Worm (Caenorhabditis elegans) whole organism, L4 larva: ENCODE results near the gene C28H8.5.

ENCODE experiments used
- F37D6.2 ChIP-seq: sonication (generic microtip); optimal IDR thresholded peaks from 2 replicates; lab custom pipeline; 2016; ENCODE audit warnings: mild to moderate bottlenecking, missing genetic modification characterization, missing compliant biosample characterization
- T20F7.1 ChIP-seq: fragments of 200-800 bp; sonication (Bioruptor generic); optimal IDR thresholded peaks from 2 replicates; lab custom pipeline; 2018; ENCODE audit warnings: mild to moderate bottlenecking, missing genetic modification characterization, missing compliant biosample characterization
- T26A8.4 ChIP-seq: fragments of 200-800 bp; sonication (Bioruptor generic); IDR thresholded peaks from 2 replicates; pipeline ENCODE4 v1.3.6; 2022; ENCODE audit warnings: missing genetic modification characterization, missing compliant biosample characterization
- Y105C5A.15 ChIP-seq: fragments of 200-800 bp; sonication (Bioruptor generic); IDR thresholded peaks from 2 replicates; pipeline ENCODE4 v1.3.6; 2022; ENCODE audit warnings: missing genetic modification characterization, missing compliant biosample characterization
- Y5F2A.4 ChIP-seq: fragments of 200-800 bp; sonication (Bioruptor generic); optimal IDR thresholded peaks from 2 replicates; lab custom pipeline; 2018; ENCODE audit warnings: mild to moderate bottlenecking, missing genetic modification characterization, missing compliant biosample characterization
- Y75B8A.6 ChIP-seq: fragments of 200-800 bp; sonication (Bioruptor generic); IDR thresholded peaks from 2 replicates; pipeline ENCODE4 v1.3.6; 2022; ENCODE audit warnings: missing genetic modification reagents, missing genetic modification characterization, missing compliant biosample characterization
- aha-1 ChIP-seq: fragments of 150-350 bp; peaks from one replicate; lab custom pipeline; 2014; ENCODE audit warnings: missing biosample characterization, missing genetic modification characterization
- aly-2 ChIP-seq: sonication (generic microtip); optimal IDR thresholded peaks from 2 replicates; lab custom pipeline; 2018; ENCODE audit warnings: missing biosample characterization, missing genetic modification characterization
- ama-1 ChIP-seq: fragments of 150-350 bp; optimal IDR thresholded peaks from 2 replicates; lab custom pipeline; 2014; ENCODE audit warnings: inconsistent platforms, mixed read lengths
- arid-1 ChIP-seq: fragments of 200-800 bp; sonication (Bioruptor generic); conservative IDR thresholded peaks from 2 replicates; pipeline ENCODE4 v1.3.6; 2022; ENCODE audit warnings: missing genetic modification reagents, missing genetic modification characterization, missing compliant biosample characterization
- attf-4 ChIP-seq: sonication (generic microtip); optimal IDR thresholded peaks from 3 replicates; lab custom pipeline; 2017; ENCODE audit warnings: missing biosample characterization, missing genetic modification characterization
- ceh-32 ChIP-seq: sonication (generic microtip); optimal IDR thresholded peaks from 2 replicates; lab custom pipeline; 2016; ENCODE audit warnings: mild to moderate bottlenecking, missing genetic modification characterization, missing compliant biosample characterization; ENCODE audit not compliant: poor library complexity
- ces-1 ChIP-seq: fragments of 150-350 bp; sonication (generic microtip); optimal IDR thresholded peaks from 4 replicates; lab custom pipeline; 2014; ENCODE audit warnings: missing biosample characterization, missing genetic modification reagents, missing genetic modification characterization
- cey-2 ChIP-seq: sonication (generic microtip); optimal IDR thresholded peaks from 3 replicates; lab custom pipeline; 2017; ENCODE audit warnings: missing genetic modification characterization, mild to moderate bottlenecking, missing compliant biosample characterization, antibody characterized with exemption, borderline replicate concordance; ENCODE audit not compliant: insufficient read depth
- ctbp-1 ChIP-seq: fragments of 200-800 bp; sonication (Bioruptor generic); IDR thresholded peaks from 2 replicates; pipeline ENCODE4 v1.3.6; 2022; ENCODE audit warnings: missing genetic modification reagents, missing genetic modification characterization, missing compliant biosample characterization
- dmd-6 ChIP-seq: fragments of 200-800 bp; sonication (Bioruptor generic); IDR thresholded peaks from 2 replicates; pipeline ENCODE4 v1.3.6; 2022; ENCODE audit warnings: missing genetic modification reagents, missing genetic modification characterization, missing compliant biosample characterization
- dmd-9 ChIP-seq: fragments of 200-800 bp; sonication (Bioruptor generic); IDR thresholded peaks from 2 replicates; pipeline ENCODE4 v1.3.6; 2022; ENCODE audit warnings: missing genetic modification reagents, missing genetic modification characterization, missing compliant biosample characterization
- dpl-1 ChIP-seq: fragments of 150-350 bp; optimal IDR thresholded peaks from 2 replicates; lab custom pipeline; 2014; ENCODE audit warnings: missing biosample characterization, missing genetic modification reagents, missing genetic modification characterization
- duxl-1 ChIP-seq: sonication (generic microtip); optimal IDR thresholded peaks from 2 replicates; lab custom pipeline; 2016; ENCODE audit warnings: mild to moderate bottlenecking, missing genetic modification characterization, moderate library complexity, missing compliant biosample characterization; ENCODE audit not compliant: poor library complexity
- fkh-10 ChIP-seq: fragments of 150-350 bp; optimal IDR thresholded peaks from 2 replicates; lab custom pipeline; 2014; ENCODE audit warnings: missing biosample characterization, missing genetic modification reagents, missing genetic modification characterization
- hmg-1.1 ChIP-seq: fragments of 200-800 bp; sonication (Bioruptor generic); IDR thresholded peaks from 2 replicates; pipeline ENCODE4 v1.3.6; 2022; ENCODE audit warnings: missing genetic modification reagents, missing genetic modification characterization, missing compliant biosample characterization
- lin-39 ChIP-seq: fragments of 150-350 bp; optimal IDR thresholded peaks from 2 replicates; lab custom pipeline; 2014; ENCODE audit warnings: missing biosample characterization, missing genetic modification reagents, missing genetic modification characterization
- lir-3 ChIP-seq: sonication (generic microtip); optimal IDR thresholded peaks from 2 replicates; lab custom pipeline; 2016; ENCODE audit warnings: mild to moderate bottlenecking, missing genetic modification characterization, missing compliant biosample characterization
- lsy-2 ChIP-seq, 2 experiments: fragments of 150-350 bp in 1 of 2; sonication (generic microtip) in 1 of 2; optimal IDR thresholded peaks; 2 replicates each; lab custom pipeline; 2014 to 2017; ENCODE audit warnings: missing biosample characterization in 2 of 2, missing genetic modification characterization in 2 of 2
- madf-5 ChIP-seq, 2 experiments: fragments of 200-800 bp; sonication (Bioruptor generic); IDR thresholded peaks; 2 replicates each; pipeline ENCODE4 v1.3.6; 2022; ENCODE audit warnings: missing compliant biosample characterization in 2 of 2, missing genetic modification characterization in 2 of 2
- mdl-1 ChIP-seq, 2 experiments: fragments of 150-350 bp in 1 of 2; sonication (generic microtip) in 1 of 2; optimal IDR thresholded peaks; 2 replicates each; lab custom pipeline; 2014 to 2017; ENCODE audit warnings: missing biosample characterization in 2 of 2, missing genetic modification characterization in 2 of 2
- mep-1 ChIP-seq: fragments of 150-350 bp; sonication (generic microtip); optimal IDR thresholded peaks from 3 replicates; lab custom pipeline; 2014; ENCODE audit warnings: missing biosample characterization, missing genetic modification characterization
- mes-2 ChIP-seq: sonication (generic microtip); optimal IDR thresholded peaks from 2 replicates; lab custom pipeline; 2016; ENCODE audit warnings: missing genotype, mild to moderate bottlenecking, missing genetic modification characterization, missing compliant biosample characterization; ENCODE audit not compliant: poor library complexity, severe bottlenecking
- mxl-2 ChIP-seq: fragments of 200-800 bp; sonication (Bioruptor generic); conservative IDR thresholded peaks from 2 replicates; pipeline ENCODE4 v1.3.6; 2022; ENCODE audit warnings: missing genetic modification reagents, missing genetic modification characterization, missing compliant biosample characterization
- mxl-3 ChIP-seq: fragments of 200-800 bp; sonication (Bioruptor generic); optimal IDR thresholded peaks from 2 replicates; lab custom pipeline; 2018; ENCODE audit warnings: mild to moderate bottlenecking, missing genetic modification characterization, missing compliant biosample characterization
- nhr-102 ChIP-seq: sonication (generic microtip); optimal IDR thresholded peaks from 2 replicates; lab custom pipeline; 2016; ENCODE audit warnings: mild to moderate bottlenecking, missing genetic modification characterization, moderate library complexity, missing compliant biosample characterization
- nhr-11 ChIP-seq: fragments of 150-350 bp; optimal IDR thresholded peaks from 2 replicates; lab custom pipeline; 2014; ENCODE audit warnings: missing biosample characterization, missing genetic modification characterization
- nhr-28 ChIP-seq: fragments of 150-350 bp; optimal IDR thresholded peaks from 2 replicates; lab custom pipeline; 2014; ENCODE audit warnings: missing biosample characterization, missing genetic modification characterization
- nhr-41 ChIP-seq: fragments of 200-800 bp; sonication (Bioruptor generic); IDR thresholded peaks from 2 replicates; pipeline ENCODE4 v1.3.6; 2022; ENCODE audit warnings: missing genetic modification reagents, missing genetic modification characterization, missing compliant biosample characterization
- nhr-48 ChIP-seq: sonication (generic microtip); optimal IDR thresholded peaks from 2 replicates; lab custom pipeline; 2016; ENCODE audit warnings: mild to moderate bottlenecking, missing genetic modification characterization, missing compliant biosample characterization
- nhr-6 ChIP-seq: fragments of 150-350 bp; optimal IDR thresholded peaks from 2 replicates; lab custom pipeline; 2014; ENCODE audit warnings: missing biosample characterization, missing genetic modification characterization
- pha-4 ChIP-seq, 2 experiments: fragments of 150-350 bp in 1 of 2; fragments of 200-800 bp in 1 of 2; sonication (Bioruptor generic) in 1 of 2; IDR thresholded peaks in 1 of 2; optimal IDR thresholded peaks in 1 of 2; 2 replicates each; pipeline versions ENCODE4 v1.3.6 to Lab custom; 2014 to 2022; ENCODE audit warnings: missing genetic modification characterization in 2 of 2, missing genetic modification reagents in 2 of 2, missing biosample characterization in 1 of 2, missing compliant biosample characterization in 1 of 2
- php-3 ChIP-seq: fragments of 200-800 bp; sonication (Bioruptor generic); IDR thresholded peaks from 2 replicates; pipeline ENCODE4 v1.3.6; 2022; ENCODE audit warnings: missing genetic modification reagents, missing genetic modification characterization, missing compliant biosample characterization
- skn-1 ChIP-seq: fragments of 150-350 bp; optimal IDR thresholded peaks from 2 replicates; lab custom pipeline; 2014; ENCODE audit warnings: missing biosample characterization, missing genetic modification characterization
- spr-1 ChIP-seq: sonication (generic microtip); optimal IDR thresholded peaks from 2 replicates; lab custom pipeline; 2016; ENCODE audit warnings: mild to moderate bottlenecking, missing genetic modification characterization, missing compliant biosample characterization
- spr-3 ChIP-seq: fragments of 200-800 bp; sonication (Bioruptor generic); optimal IDR thresholded peaks from 2 replicates; lab custom pipeline; 2018; ENCODE audit warnings: mild to moderate bottlenecking, missing genetic modification characterization, missing compliant biosample characterization
- tra-1 ChIP-seq: fragments of 200-800 bp; sonication (Bioruptor generic); IDR thresholded peaks from 2 replicates; pipeline ENCODE4 v1.3.6; 2022; ENCODE audit warnings: missing genetic modification reagents, missing genetic modification characterization, missing compliant biosample characterization
- unc-39 ChIP-seq: sonication (generic microtip); optimal IDR thresholded peaks from 2 replicates; lab custom pipeline; 2017; ENCODE audit warnings: missing biosample characterization, missing genetic modification characterization
- unc-62 ChIP-seq, 3 experiments: fragments of 150-350 bp in 1 of 3; sonication (generic microtip); optimal IDR thresholded peaks in 2 of 3; peaks in 1 of 3; 1 replicate in 1 of 3; 2 replicates in 2 of 3; lab custom pipeline; 2014 to 2017; ENCODE audit warnings: missing biosample characterization in 3 of 3, missing genetic modification characterization in 3 of 3, missing genetic modification reagents in 3 of 3, missing genotype in 1 of 3
- zip-11 ChIP-seq: fragments of 200-800 bp; sonication (Bioruptor generic); IDR thresholded peaks from 2 replicates; pipeline ENCODE4 v1.3.6; 2022; ENCODE audit warnings: missing genetic modification characterization, missing compliant biosample characterization
- ztf-11 ChIP-seq: fragments of 150-350 bp; optimal IDR thresholded peaks from 2 replicates; lab custom pipeline; 2014; ENCODE audit warnings: missing biosample characterization, missing genetic modification characterization

The C28H8.5 gene

DNA sequence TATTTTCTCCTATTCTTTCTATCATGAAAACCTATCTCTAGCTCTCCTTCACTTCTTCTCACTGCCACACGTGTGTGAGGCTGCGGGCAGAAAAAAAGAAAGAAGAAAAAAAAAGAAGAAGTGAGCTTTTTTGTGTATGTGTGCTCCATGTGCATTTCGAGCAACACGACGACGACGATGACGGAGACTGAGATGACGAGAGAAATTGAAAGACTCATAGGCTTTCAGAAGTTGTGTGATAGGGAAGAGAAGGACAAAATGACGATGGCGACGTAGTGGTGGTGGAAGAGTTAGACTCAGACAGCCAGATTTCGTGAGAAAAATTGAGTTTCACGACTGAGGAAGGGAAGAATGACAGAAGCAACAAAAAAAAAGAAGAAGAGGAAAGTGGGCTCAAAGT lies 38.6 kb upstream of the C28H8.5 start (continued):
- TF ChIP-seq nhr-102 (tag; lab: Kevin White, UChicago), result no peak
- no peak for TF ChIP-seq Y5F2A.4
- TF ChIP-seq aly-2, result no peak
- TF ChIP-seq arid-1, result no peak
- TF ChIP-seq dpl-1, result peak; percentile 27
- no peak for TF ChIP-seq cey-2
- peak; percentile 42 for TF ChIP-seq mxl-3 (GFP tag; lab: Kevin White, UChicago)
- TF ChIP-seq dmd-9 (GFP tag; lab: Robert Waterston, UW), result no peak
- no peak for TF ChIP-seq Y75B8A.6 (GFP tag; lab: Robert Waterston, UW)
- no peak for TF ChIP-seq lir-3 (tag; lab: Kevin White, UChicago)
- TF ChIP-seq ztf-11, result no peak
- TF ChIP-seq T26A8.4 (GFP tag; lab: Robert Waterston, UW), result no peak
- peak; percentile 65 for TF ChIP-seq fkh-10 (GFP tag; lab: Kevin White, UChicago)
- TF ChIP-seq php-3 (GFP tag; lab: Robert Waterston, UW), result no peak
- TF ChIP-seq unc-62 (GFP tag; optimal IDR thresholded peaks at IDR 0.05 in 1 of 2; lab: Kevin White, UChicago), result peak in 1 of 2 experiments; percentile 91
- TF ChIP-seq unc-62 (tag; optimal IDR thresholded peaks at IDR 0.05; lab: Kevin White, UChicago), result no peak
- TF ChIP-seq Y105C5A.15 (GFP tag; lab: Robert Waterston, UW), result no peak
- peak; percentile 39 for TF ChIP-seq ces-1 (GFP tag; lab: Kevin White, UChicago)
- no peak for TF ChIP-seq T20F7.1 (GFP tag; lab: Kevin White, UChicago)
- no peak; the same call in none of the 2 replicates for TF ChIP-seq dmd-6 (GFP tag; lab: Robert Waterston, UW)
- peak; percentile 30 for TF ChIP-seq mes-2 (tag; lab: Kevin White, UChicago)
- TF ChIP-seq spr-3 (GFP tag; lab: Kevin White, UChicago), result no peak
- TF ChIP-seq mep-1 (tag; lab: Kevin White, UChicago), result peak; percentile 70
- no peak for TF ChIP-seq lin-39
- no peak for TF ChIP-seq skn-1 (tag; lab: Kevin White, UChicago)
- TF ChIP-seq mxl-2, result no peak
- TF ChIP-seq ama-1 (lab: Kevin White, UChicago), result no peak
- no peak for TF ChIP-seq madf-5 (GFP tag; IDR thresholded peaks at IDR 0.05; lab: Robert Waterston, UW)
- TF ChIP-seq nhr-11 (tag; lab: Kevin White, UChicago), result peak; percentile 5
- TF ChIP-seq tra-1, result no peak
- TF ChIP-seq aha-1 (tag; lab: Kevin White, UChicago), result peak; percentile 88
- peak; percentile 74 for TF ChIP-seq ctbp-1 (GFP tag; lab: Robert Waterston, UW)
- no peak for TF ChIP-seq attf-4 (tag; lab: Kevin White, UChicago)
- peak; percentile 76 for TF ChIP-seq hmg-1.1 (GFP tag; lab: Robert Waterston, UW)
- peak; percentile 65 for TF ChIP-seq F37D6.2
- TF ChIP-seq zip-11, result no peak
- peak; percentile 60 to 93 for TF ChIP-seq mdl-1 (tag; optimal IDR thresholded peaks at IDR 0.05; lab: Kevin White, UChicago)
- TF ChIP-seq nhr-28 (tag; lab: Kevin White, UChicago), result no peak
- TF ChIP-seq ceh-32 (tag; lab: Kevin White, UChicago), result no peak
- TF ChIP-seq nhr-48 (tag; lab: Kevin White, UChicago), result no peak
- TF ChIP-seq pha-4 (GFP tag; IDR thresholded peaks at IDR 0.05; lab: Robert Waterston, UW), result no peak
- no peak for TF ChIP-seq pha-4 (tag; optimal IDR thresholded peaks at IDR 0.05; lab: Kevin White, UChicago)
- TF ChIP-seq nhr-41, result no peak
- TF ChIP-seq spr-1 (tag; lab: Kevin White, UChicago), result no peak
- TF ChIP-seq nhr-6 (tag; lab: Kevin White, UChicago), result no peak
- TF ChIP-seq unc-39, result no peak
- peak; percentile 22 to 70 for TF ChIP-seq lsy-2 (tag; optimal IDR thresholded peaks at IDR 0.05; lab: Kevin White, UChicago)
- TF ChIP-seq duxl-1 (tag; lab: Kevin White, UChicago), result no peak
